Worm (Caenorhabditis elegans): Measurements from ENCODE around the gene nduv-2.

- TF ChIP-seq aly-2 (tag; optimal IDR thresholded peaks at IDR 0.05) (no peak), ceh-82 (tag; optimal IDR thresholded peaks at IDR 0.05) (no peak), nhr-10 (tag; optimal IDR thresholded peaks at IDR 0.05) (no peak), pha-4 (GFP tag; IDR thresholded peaks at IDR 0.05) (peak; percentile 100), pha-4 (tag; optimal IDR thresholded peaks at IDR 0.05) (no peak), T20F7.1 (GFP tag; optimal IDR thresholded peaks at IDR 0.05) (no peak), aha-1 (tag) (no peak)
These were observed 20.6 kb upstream of the nduv-2 start for ce11 chrV:13645848-13646578.

Measured in whole organism, L4 larva.